Fruit fly (Drosophila melanogaster): ENCODE data around the gene Fur1.
A peak's percentile ranks its signal among the peaks of the same experiment; 100 is the strongest.

Gene Fur1

dm6 chr3R:25493294-25494187 lies 20.7 kb upstream of the Fur1 start (continued):
- TF ChIP-seq Ets96B (tag; optimal IDR thresholded peaks at IDR 0.05) (peak; percentile 40), cyc (GFP tag; optimal IDR thresholded peaks at IDR 0.05) (no peak), CG1621 (tag; optimal IDR thresholded peaks at IDR 0.05) (peak; percentile 28), dsx (GFP tag; optimal IDR thresholded peaks at IDR 0.05; ENCODE audit: poor library complexity, severe bottlenecking) (peak; percentile 47), CG9139 (GFP tag; optimal IDR thresholded peaks at IDR 0.05) (peak; percentile 74), eg (GFP tag; IDR thresholded peaks at IDR 0.05) (no peak; the same call in 2 of the 3 replicates), CG8319 (GFP tag; optimal IDR thresholded peaks at IDR 0.05) (no peak), acj6 (GFP tag; optimal IDR thresholded peaks at IDR 0.05) (no peak), fkh (GFP tag; optimal IDR thresholded peaks at IDR 0.05) (no peak), Gug (GFP tag; IDR thresholded peaks at IDR 0.05) (no peak), fd59A (GFP tag; optimal IDR thresholded peaks at IDR 0.05) (no peak), dac (GFP tag; optimal IDR thresholded peaks at IDR 0.05) (no peak), fd85E (GFP tag; optimal IDR thresholded peaks at IDR 0.05) (no peak), pdm3 (GFP tag; optimal IDR thresholded peaks at IDR 0.05) (no peak), Eip75B (GFP tag; optimal IDR thresholded peaks at IDR 0.05) (peak; percentile 3), Sox14 (GFP tag; optimal IDR thresholded peaks at IDR 0.05) (peak; percentile 18), Hr39 (GFP tag; optimal IDR thresholded peaks at IDR 0.05) (no peak), CG7368 (GFP tag; optimal IDR thresholded peaks at IDR 0.05) (peak; percentile 11)

dm6 chr3R:25490778-25491664 lies 18.2 kb upstream of the Fur1 start, which contains the start of the genes Gnpat and CG5112:
TSS of gene Gnpat (minus strand) at chr3R:25490936.
TSS of gene CG5112 (plus strand) at chr3R:25491460.
- TF ChIP-seq Smox (GFP tag; optimal IDR thresholded peaks at IDR 0.05) (peak; percentile 0), esn (GFP tag; optimal IDR thresholded peaks at IDR 0.05) (peak; percentile 26), CG9139 (GFP tag; optimal IDR thresholded peaks at IDR 0.05) (peak; percentile 6), CG10669 (GFP tag; optimal IDR thresholded peaks at IDR 0.05) (no peak), Ets96B (tag; optimal IDR thresholded peaks at IDR 0.05) (peak; percentile 28), CG8632 (GFP tag; optimal IDR thresholded peaks at IDR 0.05) (peak; percentile 50), Hr38 (GFP tag; optimal IDR thresholded peaks at IDR 0.05) (no peak), CG4318 (GFP tag; optimal IDR thresholded peaks at IDR 0.05) (no peak), CG11902 (GFP tag; optimal IDR thresholded peaks at IDR 0.05) (no peak), Eip75B (GFP tag; optimal IDR thresholded peaks at IDR 0.05) (no peak), CG6792 (GFP tag; optimal IDR thresholded peaks at IDR 0.05) (no peak), pdm3 (GFP tag; optimal IDR thresholded peaks at IDR 0.05) (no peak), Sox102F (GFP tag; optimal IDR thresholded peaks at IDR 0.05) (peak; percentile 3), acj6 (GFP tag; optimal IDR thresholded peaks at IDR 0.05) (no peak), Lpt (GFP tag; optimal IDR thresholded peaks at IDR 0.05) (no peak), CG6854 (GFP tag; optimal IDR thresholded peaks at IDR 0.05) (peak; percentile 21), fd85E (GFP tag; optimal IDR thresholded peaks at IDR 0.05) (no peak), eg (GFP tag; IDR thresholded peaks at IDR 0.05) (peak; percentile 55), Eip93F (GFP tag; optimal IDR thresholded peaks at IDR 0.05) (no peak), CG8319 (GFP tag; optimal IDR thresholded peaks at IDR 0.05) (peak; percentile 5), spab (GFP tag; optimal IDR thresholded peaks at IDR 0.05) (peak; percentile 4), CG11294 (GFP tag; IDR thresholded peaks at IDR 0.05) (peak; percentile 6; the same call in 1 of the 2 replicates), fd59A (GFP tag; optimal IDR thresholded peaks at IDR 0.05) (peak; percentile 18), CG15336 (GFP tag; IDR thresholded peaks at IDR 0.05) (0 out of 2 replicates have a peak, but pooled peaks have one; percentile 20), svp (GFP tag) (peak; percentile 70), Hr39 (GFP tag; optimal IDR thresholded peaks at IDR 0.05) (peak; percentile 27), CG32006 (GFP tag; optimal IDR thresholded peaks at IDR 0.05) (peak; percentile 28), CG8119 (GFP tag; IDR thresholded peaks at IDR 0.05) (peak; percentile 22; the same call in 1 of the 3 replicates), Ets21C (GFP tag; optimal IDR thresholded peaks at IDR 0.05) (peak; percentile 1), Blimp-1 (GFP tag; optimal IDR thresholded peaks at IDR 0.05) (peak; percentile 2), CG6163 (GFP tag; IDR thresholded peaks at IDR 0.05) (peak; percentile 63), vri (GFP tag; optimal IDR thresholded peaks at IDR 0.05) (peak; percentile 9), dac (GFP tag; optimal IDR thresholded peaks at IDR 0.05) (no peak), net (GFP tag; optimal IDR thresholded peaks at IDR 0.05) (no peak), CG1621 (tag; optimal IDR thresholded peaks at IDR 0.05) (peak; percentile 61), achi (GFP tag; optimal IDR thresholded peaks at IDR 0.05) (peak; percentile 21), fkh (GFP tag; optimal IDR thresholded peaks at IDR 0.05) (peak; percentile 49), CG11762 (GFP tag; optimal IDR thresholded peaks at IDR 0.05; ENCODE audit: insufficient read depth) (no peak), CG6276 (GFP tag; optimal IDR thresholded peaks at IDR 0.05) (peak; percentile 24)

All from whole organism, prepupa.